Fruit fly (Drosophila melanogaster): ENCODE data around the gene jar.

The jar gene

dm6 chr3R:24276104-24277008, 5.3 kb upstream of the jar start, which contains the start of gene Orct (continued):
- TF ChIP-seq C15 (GFP tag; IDR thresholded peaks at IDR 0.05) (no peak), CG11456 (GFP tag; IDR thresholded peaks at IDR 0.05) (peak; percentile 69; the same call in 2 of the 3 replicates), CG14441 (GFP tag; IDR thresholded peaks at IDR 0.05) (peak; percentile 58), CG10147 (GFP tag; optimal IDR thresholded peaks at IDR 0.05) (peak; percentile 86), CG3065 (GFP tag; optimal IDR thresholded peaks at IDR 0.05) (no peak), CG11504 (tag; optimal IDR thresholded peaks at IDR 0.05) (peak; percentile 85), CG12071 (GFP tag; optimal IDR thresholded peaks at IDR 0.05) (peak; percentile 59), ind (GFP tag; optimal IDR thresholded peaks at IDR 0.05) (peak; percentile 66), CG10543 (GFP tag; optimal IDR thresholded peaks at IDR 0.05) (peak; percentile 92), CG32772 (GFP tag; IDR thresholded peaks at IDR 0.05) (peak; percentile 26; the same call in 1 of the 2 replicates), CTCF (GFP tag; optimal IDR thresholded peaks at IDR 0.05) (no peak), cato (GFP tag; optimal IDR thresholded peaks at IDR 0.05; ENCODE audit: borderline replicate concordance) (peak; percentile 31), Dfd (GFP tag; optimal IDR thresholded peaks at IDR 0.05) (no peak), CoRest (tag; optimal IDR thresholded peaks at IDR 0.05) (peak; percentile 88), dmrt11E (tag; optimal IDR thresholded peaks at IDR 0.05) (peak; percentile 42), Chrac-16 (GFP tag; optimal IDR thresholded peaks at IDR 0.05) (peak; percentile 44), cad (GFP tag; optimal IDR thresholded peaks at IDR 0.05) (no peak), CG12744 (GFP tag; optimal IDR thresholded peaks at IDR 0.05) (peak; percentile 32), CG17612 (GFP tag; IDR thresholded peaks at IDR 0.05) (0 out of 2 replicates have a peak, but pooled peaks have one; percentile 49), hbn (GFP tag; IDR thresholded peaks at IDR 0.05; ENCODE audit: partially characterized antibody) (no peak), CG13624 (GFP tag; optimal IDR thresholded peaks at IDR 0.05) (peak; percentile 46), NC2α (GFP tag; optimal IDR thresholded peaks at IDR 0.05) (no peak), yki (optimal IDR thresholded peaks at IDR 0.05) (no peak), CG9932 (GFP tag; IDR thresholded peaks at IDR 0.05) (peak; percentile 76), stwl (tag; optimal IDR thresholded peaks at IDR 0.05) (no peak), Lim3 (GFP tag; IDR thresholded peaks at IDR 0.05) (no peak), CG9215 (GFP tag; IDR thresholded peaks at IDR 0.05) (peak; percentile 76), Hr3 (GFP tag; optimal IDR thresholded peaks at IDR 0.05) (peak; percentile 61), CG11696 (GFP tag; IDR thresholded peaks at IDR 0.05) (peak; percentile 34; the same call in 1 of the 2 replicates), CG1792 (GFP tag; optimal IDR thresholded peaks at IDR 0.05) (no peak), Sox102F (GFP tag; optimal IDR thresholded peaks at IDR 0.05) (peak; percentile 70), esg (GFP tag; conservative IDR thresholded peaks at IDR 0.05) (peak; percentile 48), gcm2 (GFP tag; optimal IDR thresholded peaks at IDR 0.05) (no peak), lov (optimal IDR thresholded peaks at IDR 0.05) (no peak), lov (GFP tag; IDR thresholded peaks at IDR 0.05) (0 out of 3 replicates have a peak, but pooled peaks have one; percentile 7), CG31224 (GFP tag; IDR thresholded peaks at IDR 0.05) (peak; percentile 57; the same call in 1 of the 2 replicates), emc (GFP tag; optimal IDR thresholded peaks at IDR 0.05) (peak; percentile 27), fd102C (GFP tag; optimal IDR thresholded peaks at IDR 0.05) (no peak), CG14965 (GFP tag; optimal IDR thresholded peaks at IDR 0.05; ENCODE audit: borderline replicate concordance) (no peak), CG15479 (GFP tag; optimal IDR thresholded peaks at IDR 0.05) (no peak), ac (GFP tag; optimal IDR thresholded peaks at IDR 0.05) (no peak), Nf-YC (tag; optimal IDR thresholded peaks at IDR 0.05) (peak; percentile 53), jigr1 (GFP tag; IDR thresholded peaks at IDR 0.05) (0 out of 3 replicates have a peak, but pooled peaks have one; percentile 20), ham (GFP tag; IDR thresholded peaks at IDR 0.05) (no peak), ERR (GFP tag; optimal IDR thresholded peaks at IDR 0.05) (peak; percentile 15), CG12104 (GFP tag; optimal IDR thresholded peaks at IDR 0.05) (peak; percentile 63), CG12769 (tag; optimal IDR thresholded peaks at IDR 0.05) (peak; percentile 83), CG7372 (GFP tag; IDR thresholded peaks at IDR 0.05) (peak; percentile 87), Lhr (GFP tag; optimal IDR thresholded peaks at IDR 0.05) (peak; percentile 6), CG5953 (GFP tag; IDR thresholded peaks at IDR 0.05) (no peak)

Data from whole organism, embryonic.